Fruit fly (Drosophila melanogaster): ENCODE measurements around the gene if.

The if gene

DNA sequence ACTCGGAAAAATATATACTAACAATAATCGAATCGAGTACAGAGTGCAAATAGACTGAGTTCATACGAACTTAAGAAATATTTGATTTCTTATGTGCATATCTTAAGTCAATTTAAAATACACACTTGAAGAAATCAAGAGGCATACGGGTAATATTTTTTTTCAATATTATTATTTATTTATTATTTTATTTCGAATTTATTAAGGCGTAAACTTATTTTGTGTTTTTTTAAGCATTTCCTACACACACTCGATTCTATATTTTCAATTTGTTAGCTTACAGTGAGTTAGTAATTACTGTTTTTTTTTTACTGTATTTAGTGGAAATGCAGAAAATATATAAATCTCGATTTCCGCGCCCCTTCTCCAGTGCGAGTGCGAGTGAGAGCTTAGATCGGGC is 30.0 kb upstream of the if start (continued):
- TF ChIP-seq Sry-β (GFP tag; optimal IDR thresholded peaks at IDR 0.05) (no peak), schlank (tag; optimal IDR thresholded peaks at IDR 0.05) (no peak), toy (GFP tag; IDR thresholded peaks at IDR 0.05) (no peak), CG18262 (tag; optimal IDR thresholded peaks at IDR 0.05) (peak; percentile 37), ab (GFP tag; optimal IDR thresholded peaks at IDR 0.05) (no peak), CG18599 (GFP tag; optimal IDR thresholded peaks at IDR 0.05) (no peak), CG34224 (GFP tag; IDR thresholded peaks at IDR 0.05; ENCODE audit: partially characterized antibody) (no peak), CG12071 (GFP tag; optimal IDR thresholded peaks at IDR 0.05) (no peak), Awh (GFP tag; IDR thresholded peaks at IDR 0.05) (0 out of 2 replicates have a peak, but pooled peaks have one; percentile 15), Lhr (GFP tag; optimal IDR thresholded peaks at IDR 0.05) (no peak), CG10959 (GFP tag; IDR thresholded peaks at IDR 0.05) (no peak), Myb (GFP tag; optimal IDR thresholded peaks at IDR 0.05) (no peak), hkb (optimal IDR thresholded peaks at IDR 0.05) (no peak), hkb (GFP tag; IDR thresholded peaks at IDR 0.05) (peak; percentile 32; the same call in 1 of the 2 replicates), Atf-2 (GFP tag; optimal IDR thresholded peaks at IDR 0.05) (no peak), ttk (GFP tag; IDR thresholded peaks at IDR 0.05) (no peak), CG15601 (tag; optimal IDR thresholded peaks at IDR 0.05) (no peak), PHDP (tag; optimal IDR thresholded peaks at IDR 0.05) (peak; percentile 21), sr (GFP tag; IDR thresholded peaks at IDR 0.05) (no peak), Ssrp (tag; optimal IDR thresholded peaks at IDR 0.05) (peak; percentile 9), Asciz (GFP tag; optimal IDR thresholded peaks at IDR 0.05) (peak; percentile 3), Opbp (GFP tag; IDR thresholded peaks at IDR 0.05; ENCODE audit: partially characterized antibody) (no peak), Gsc (GFP tag; IDR thresholded peaks at IDR 0.05) (no peak), CG6854 (GFP tag; optimal IDR thresholded peaks at IDR 0.05) (no peak), CG16779 (GFP tag; IDR thresholded peaks at IDR 0.05) (no peak), CG1603 (tag; optimal IDR thresholded peaks at IDR 0.05) (no peak), CG33557 (GFP tag; optimal IDR thresholded peaks at IDR 0.05) (no peak), maf-S (GFP tag; optimal IDR thresholded peaks at IDR 0.05) (no peak), bowl (GFP tag; IDR thresholded peaks at IDR 0.05) (no peak), CG1647 (GFP tag; optimal IDR thresholded peaks at IDR 0.05) (no peak), CG10366 (GFP tag; IDR thresholded peaks at IDR 0.05) (peak; percentile 10; the same call in 1 of the 2 replicates), cg (GFP tag; optimal IDR thresholded peaks at IDR 0.05) (no peak), CG15269 (tag; optimal IDR thresholded peaks at IDR 0.05) (peak; percentile 49), CG16813 (GFP tag; IDR thresholded peaks at IDR 0.05; ENCODE audit: partially characterized antibody) (no peak), vnd (GFP tag; IDR thresholded peaks at IDR 0.05; ENCODE audit: partially characterized antibody) (no peak), Fer2 (tag; optimal IDR thresholded peaks at IDR 0.05) (no peak), CG17612 (GFP tag; IDR thresholded peaks at IDR 0.05) (no peak), CG12236 (GFP tag; optimal IDR thresholded peaks at IDR 0.05) (no peak), eyg (GFP tag; optimal IDR thresholded peaks at IDR 0.05) (no peak), eve (GFP tag; optimal IDR thresholded peaks at IDR 0.05) (no peak), sisA (GFP tag; IDR thresholded peaks at IDR 0.05) (no peak), Med (GFP tag) (no peak), CG7745 (tag; optimal IDR thresholded peaks at IDR 0.05) (no peak), Neu2 (GFP tag; optimal IDR thresholded peaks at IDR 0.05; ENCODE audit: borderline replicate concordance) (no peak), Rx (GFP tag; IDR thresholded peaks at IDR 0.05) (no peak), cad (GFP tag; optimal IDR thresholded peaks at IDR 0.05) (no peak), BEAF-32 (GFP tag; optimal IDR thresholded peaks at IDR 0.05) (no peak), CG13894 (tag; optimal IDR thresholded peaks at IDR 0.05) (no peak), CG32772 (GFP tag; IDR thresholded peaks at IDR 0.05) (no peak), twi (tag; optimal IDR thresholded peaks at IDR 0.05) (no peak), MESR4 (GFP tag; optimal IDR thresholded peaks at IDR 0.05) (no peak)
